Worm (Caenorhabditis elegans) whole organism, L4/young adult: Measurements from ENCODE around the gene sra-37.

Experiments used
- W03F9.2 ChIP-seq: fragments of 150-350 bp; optimal IDR thresholded peaks from 2 replicates; lab custom pipeline; 2014; ENCODE audit warnings: missing biosample characterization, missing genetic modification characterization
- dao-5 ChIP-seq: sonication (generic microtip); optimal IDR thresholded peaks from 2 replicates; lab custom pipeline; 2016; ENCODE audit warnings: missing genotype, missing genetic modification characterization, moderate library complexity, missing compliant biosample characterization
- him-1 ChIP-seq: sonication (generic microtip); optimal IDR thresholded peaks from 2 replicates; lab custom pipeline; 2016; ENCODE audit warnings: missing genotype, missing genetic modification reagents, missing genetic modification characterization, missing compliant biosample characterization

DNA sequence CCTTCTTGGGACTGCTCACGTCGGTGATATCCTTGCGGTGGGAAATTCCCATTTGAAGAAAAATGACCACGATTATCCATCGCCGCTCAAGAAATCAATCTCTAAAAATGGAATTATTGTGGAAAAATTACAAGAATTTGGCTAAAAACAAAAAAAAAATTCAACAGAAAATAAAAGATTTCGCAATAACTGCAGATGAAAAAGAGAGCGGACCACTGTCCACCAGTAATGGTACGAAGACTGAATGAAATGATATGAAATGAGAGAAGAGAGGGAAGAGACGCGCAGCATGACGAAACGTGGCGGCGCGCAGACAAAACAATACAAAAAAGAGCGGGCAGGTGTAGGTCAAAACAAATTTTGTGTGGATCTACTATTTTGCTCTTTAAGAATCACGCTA, 36.4 kb upstream of the sra-37 start, which contains the start of gene meg-1:
- TF ChIP-seq W03F9.2 (tag; lab: Kevin White, UChicago): no peak
- no peak for TF ChIP-seq dao-5
- TF ChIP-seq him-1 (tag; lab: Kevin White, UChicago): no peak
